Fruit fly (Drosophila melanogaster): ENCODE results near the gene Duba.

Duba gene

DNA sequence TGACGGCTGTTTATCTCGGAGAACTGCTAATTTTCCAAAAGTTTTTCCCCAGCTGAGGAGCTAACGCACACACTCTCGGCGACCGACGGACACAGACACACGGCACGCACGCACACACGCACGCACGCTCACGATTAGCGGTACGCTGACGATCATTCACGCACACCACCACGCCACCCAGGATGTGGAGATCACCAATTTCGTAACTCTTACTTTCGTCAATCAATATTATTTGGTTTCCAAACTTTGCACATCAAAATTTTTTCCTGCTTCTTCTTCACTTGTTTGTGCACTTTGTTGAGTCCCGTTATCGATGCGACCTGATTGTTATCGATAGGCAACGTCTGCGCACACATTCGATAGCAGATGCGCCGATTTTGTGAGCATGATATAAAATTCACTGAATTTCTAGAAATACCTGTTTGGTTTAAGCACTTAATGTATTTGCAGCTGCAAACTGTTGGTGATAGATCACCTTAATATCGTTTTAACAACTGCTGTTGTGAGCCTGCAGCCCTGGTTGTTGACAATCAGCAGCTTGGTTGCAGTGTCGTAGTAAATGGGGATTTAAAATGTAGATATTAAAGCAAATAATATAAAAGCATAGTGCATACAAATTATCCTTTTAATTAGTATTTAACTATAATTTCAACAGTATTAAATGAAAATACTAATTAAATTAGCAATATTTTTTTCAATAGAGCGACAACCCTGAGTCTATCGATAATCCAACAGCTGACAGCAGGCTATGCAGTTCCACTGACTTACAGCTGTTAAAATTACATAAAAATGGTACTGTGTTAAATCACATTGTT lies 47.1 kb downstream of the Duba start, which contains the start of the genes CG7394 and Mob2 (continued):
- TF ChIP-seq CG6276 (GFP tag; optimal IDR thresholded peaks at IDR 0.05) (peak; percentile 27), pdm3 (GFP tag; optimal IDR thresholded peaks at IDR 0.05) (peak; percentile 92), cyc (GFP tag; optimal IDR thresholded peaks at IDR 0.05) (peak; percentile 88), esn (GFP tag; optimal IDR thresholded peaks at IDR 0.05) (peak; percentile 92), fd85E (GFP tag; optimal IDR thresholded peaks at IDR 0.05) (peak; percentile 63), Hr39 (GFP tag; optimal IDR thresholded peaks at IDR 0.05) (peak; percentile 88), CG11902 (GFP tag; optimal IDR thresholded peaks at IDR 0.05) (peak; percentile 78), svp (GFP tag) (peak; percentile 96), fd59A (GFP tag; optimal IDR thresholded peaks at IDR 0.05) (peak; percentile 73), achi (GFP tag; optimal IDR thresholded peaks at IDR 0.05) (peak; percentile 93)

DNA sequence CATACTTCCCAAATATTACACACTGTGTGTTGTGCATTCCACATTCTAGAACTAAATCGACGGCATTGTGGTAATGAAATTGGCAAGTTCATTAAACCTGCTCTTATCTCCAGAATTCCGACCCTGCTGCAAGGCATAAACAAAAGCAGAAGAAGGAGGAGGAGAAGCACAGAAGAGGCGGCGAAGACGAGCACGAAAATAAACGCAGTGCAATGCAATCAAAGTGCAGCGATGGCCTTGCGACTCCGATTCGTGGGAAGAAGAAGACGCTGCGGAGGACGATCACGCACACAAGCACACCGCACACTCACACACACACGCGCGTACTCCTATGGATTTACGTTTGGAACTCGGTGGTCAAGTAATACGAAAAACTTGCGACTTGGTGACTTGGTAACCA lies 48.4 kb downstream of the Duba start:
- TF ChIP-seq dac (GFP tag; optimal IDR thresholded peaks at IDR 0.05) (no peak), ss (GFP tag; optimal IDR thresholded peaks at IDR 0.05) (peak; percentile 15 to 30), svp (GFP tag) (peak; percentile 98), acj6 (GFP tag; optimal IDR thresholded peaks at IDR 0.05) (no peak), CG7368 (GFP tag; optimal IDR thresholded peaks at IDR 0.05) (no peak), Hr39 (GFP tag; optimal IDR thresholded peaks at IDR 0.05) (peak; percentile 33), Gug (GFP tag; IDR thresholded peaks at IDR 0.05) (no peak), CG11294 (GFP tag; IDR thresholded peaks at IDR 0.05) (no peak), CG6163 (GFP tag; IDR thresholded peaks at IDR 0.05) (peak; percentile 34; the same call in 2 of the 3 replicates)

DNA sequence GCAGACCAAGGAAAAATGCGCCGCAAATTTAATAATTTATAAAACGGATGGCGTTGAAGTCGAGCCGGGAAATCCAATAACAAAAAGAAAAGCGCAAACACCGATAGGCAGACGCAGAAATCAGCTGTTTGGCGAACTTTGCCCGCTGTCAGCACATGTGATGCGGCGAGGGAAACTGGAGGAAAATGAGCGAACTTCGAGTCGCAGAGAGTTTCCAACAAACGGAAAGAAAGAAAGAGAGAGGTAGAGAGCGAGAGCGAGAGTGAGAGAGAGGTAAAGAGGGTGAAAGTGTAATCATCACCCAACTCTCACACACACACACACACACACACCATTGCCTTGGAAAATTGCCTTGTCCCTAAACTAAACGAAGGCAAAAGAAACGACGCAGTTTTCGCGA lies 52.1 kb downstream of the Duba start:
- TF ChIP-seq Sox15 (GFP tag; optimal IDR thresholded peaks at IDR 0.05) (no peak), acj6 (GFP tag; optimal IDR thresholded peaks at IDR 0.05) (no peak), Gug (GFP tag; IDR thresholded peaks at IDR 0.05) (0 out of 2 replicates have a peak, but pooled peaks have one; percentile 16), Hr38 (GFP tag; optimal IDR thresholded peaks at IDR 0.05) (no peak), Eip75B (GFP tag; optimal IDR thresholded peaks at IDR 0.05) (no peak), dac (GFP tag; optimal IDR thresholded peaks at IDR 0.05) (no peak), CG8119 (GFP tag; IDR thresholded peaks at IDR 0.05) (peak; percentile 72), CG1621 (tag; optimal IDR thresholded peaks at IDR 0.05) (peak; percentile 25), OdsH (GFP tag; optimal IDR thresholded peaks at IDR 0.05) (no peak), topi (GFP tag; optimal IDR thresholded peaks at IDR 0.05) (no peak), Hr4 (GFP tag; optimal IDR thresholded peaks at IDR 0.05) (no peak), cyc (GFP tag; optimal IDR thresholded peaks at IDR 0.05) (no peak), CG10631 (GFP tag; optimal IDR thresholded peaks at IDR 0.05) (no peak), esn (GFP tag; optimal IDR thresholded peaks at IDR 0.05) (no peak), Smox (GFP tag; optimal IDR thresholded peaks at IDR 0.05) (no peak), CG6163 (GFP tag; IDR thresholded peaks at IDR 0.05) (peak; percentile 69), CG6792 (GFP tag; optimal IDR thresholded peaks at IDR 0.05) (no peak), fd85E (GFP tag; optimal IDR thresholded peaks at IDR 0.05) (no peak), eg (GFP tag; IDR thresholded peaks at IDR 0.05) (peak; percentile 74; the same call in 2 of the 3 replicates), CG11762 (GFP tag; optimal IDR thresholded peaks at IDR 0.05; ENCODE audit: insufficient read depth) (peak; percentile 8), CG16779 (tag; optimal IDR thresholded peaks at IDR 0.05) (peak; percentile 71), Lpt (GFP tag; optimal IDR thresholded peaks at IDR 0.05) (peak; percentile 28), CG10669 (GFP tag; optimal IDR thresholded peaks at IDR 0.05) (peak; percentile 37), ss (GFP tag; optimal IDR thresholded peaks at IDR 0.05) (peak; percentile 81 to 82), Met (GFP tag; optimal IDR thresholded peaks at IDR 0.05) (no peak), CG32006 (GFP tag; optimal IDR thresholded peaks at IDR 0.05) (peak; percentile 0), CG8319 (GFP tag; optimal IDR thresholded peaks at IDR 0.05) (no peak), CG6808 (GFP tag; optimal IDR thresholded peaks at IDR 0.05) (peak; percentile 70), CG6854 (GFP tag; optimal IDR thresholded peaks at IDR 0.05) (no peak), Ets96B (tag; optimal IDR thresholded peaks at IDR 0.05) (no peak), Eip78C (GFP tag) (peak; percentile 40), CG34406 (GFP tag; optimal IDR thresholded peaks at IDR 0.05) (no peak), CG11294 (GFP tag; IDR thresholded peaks at IDR 0.05) (no peak), vri (GFP tag; optimal IDR thresholded peaks at IDR 0.05) (no peak), CG9139 (GFP tag; optimal IDR thresholded peaks at IDR 0.05) (peak; percentile 83), CG8632 (GFP tag; optimal IDR thresholded peaks at IDR 0.05) (no peak), CG7368 (GFP tag; optimal IDR thresholded peaks at IDR 0.05) (no peak), spab (GFP tag; optimal IDR thresholded peaks at IDR 0.05) (peak; percentile 65), CG11902 (GFP tag; optimal IDR thresholded peaks at IDR 0.05) (no peak)

All from whole organism, prepupa.